Worm (Caenorhabditis elegans) whole organism, L3 larva: ENCODE results near the gene F53F8.4.

Source experiments
- R02D3.7 ChIP-seq: fragments of 150-350 bp; optimal IDR thresholded peaks from 2 replicates; lab custom pipeline; 2014; ENCODE audit warnings: missing biosample characterization, missing genetic modification characterization
- aly-2 ChIP-seq: fragments of 150-350 bp; optimal IDR thresholded peaks from 2 replicates; lab custom pipeline; 2014; ENCODE audit warnings: missing biosample characterization, missing genetic modification characterization
- ceh-28 ChIP-seq: fragments of 150-350 bp; optimal IDR thresholded peaks from 2 replicates; lab custom pipeline; 2014; ENCODE audit warnings: missing biosample characterization, missing genetic modification reagents, missing genetic modification characterization
- ceh-9 ChIP-seq: sonication (generic microtip); optimal IDR thresholded peaks from 2 replicates; lab custom pipeline; 2018; ENCODE audit warnings: missing biosample characterization, missing genetic modification characterization
- daf-12 ChIP-seq: fragments of 150-350 bp; optimal IDR thresholded peaks from 2 replicates; lab custom pipeline; 2014; ENCODE audit warnings: missing biosample characterization, missing genetic modification reagents, missing genetic modification characterization
- elt-1 ChIP-seq: fragments of 150-350 bp; optimal IDR thresholded peaks from 2 replicates; lab custom pipeline; 2014; ENCODE audit warnings: missing biosample characterization, missing genetic modification characterization
- elt-2 ChIP-seq: sonication (generic microtip); optimal IDR thresholded peaks from 2 replicates; lab custom pipeline; 2016; ENCODE audit warnings: missing genetic modification reagents, mild to moderate bottlenecking, missing genetic modification characterization, missing compliant biosample characterization
- elt-3 ChIP-seq, 3 experiments: fragments of 150-350 bp in 1 of 3; sonication (generic microtip) in 2 of 3; optimal IDR thresholded peaks; 2 replicates in 2 of 3; 4 replicates in 1 of 3; lab custom pipeline; 2014 to 2017; ENCODE audit warnings: missing biosample characterization in 3 of 3, missing genetic modification characterization in 3 of 3
- eor-1 ChIP-seq, 2 experiments: fragments of 150-350 bp; optimal IDR thresholded peaks; 2 replicates each; lab custom pipeline; 2014 to 2018; ENCODE audit warnings: missing biosample characterization in 2 of 2, missing genetic modification characterization in 2 of 2
- fkh-10 ChIP-seq: sonication (generic microtip); optimal IDR thresholded peaks from 2 replicates; lab custom pipeline; 2017; ENCODE audit warnings: missing biosample characterization, missing genetic modification reagents, missing genetic modification characterization
- fkh-2 ChIP-seq: fragments of 150-350 bp; optimal IDR thresholded peaks from 2 replicates; lab custom pipeline; 2014; ENCODE audit warnings: missing biosample characterization, missing genetic modification reagents, missing genetic modification characterization
- fos-1 ChIP-seq: fragments of 150-350 bp; optimal IDR thresholded peaks from 2 replicates; lab custom pipeline; 2014; ENCODE audit warnings: missing biosample characterization, missing genetic modification characterization
- hmg-11 ChIP-seq: sonication (generic microtip); optimal IDR thresholded peaks from 2 replicates; lab custom pipeline; 2016; ENCODE audit warnings: missing genetic modification characterization, missing compliant biosample characterization
- lin-15B ChIP-seq: fragments of 150-350 bp; optimal IDR thresholded peaks from 2 replicates; lab custom pipeline; 2014; ENCODE audit warnings: missing biosample characterization, missing genetic modification characterization
- lin-39 ChIP-seq: fragments of 150-350 bp; optimal IDR thresholded peaks from 2 replicates; lab custom pipeline; 2018; ENCODE audit warnings: missing biosample characterization, missing genetic modification reagents, missing genetic modification characterization
- mdl-1 ChIP-seq: fragments of 150-350 bp; optimal IDR thresholded peaks from 2 replicates; lab custom pipeline; 2014; ENCODE audit warnings: missing biosample characterization, missing genetic modification characterization
- mml-1 ChIP-seq: fragments of 150-350 bp; sonication (generic microtip); optimal IDR thresholded peaks from 3 replicates; lab custom pipeline; 2014; ENCODE audit warnings: missing biosample characterization, missing genetic modification characterization
- nhr-11 ChIP-seq: fragments of 150-350 bp; optimal IDR thresholded peaks from 2 replicates; lab custom pipeline; 2014; ENCODE audit warnings: missing biosample characterization, missing genetic modification characterization
- nhr-12 ChIP-seq: fragments of 150-350 bp; optimal IDR thresholded peaks from 2 replicates; lab custom pipeline; 2014; ENCODE audit warnings: missing biosample characterization, missing genetic modification characterization
- nhr-23 ChIP-seq: fragments of 150-350 bp; optimal IDR thresholded peaks from 2 replicates; lab custom pipeline; 2014; ENCODE audit warnings: missing biosample characterization, missing genetic modification reagents, missing genetic modification characterization
- nhr-25 ChIP-seq: sonication (generic microtip); optimal IDR thresholded peaks from 2 replicates; lab custom pipeline; 2017; ENCODE audit warnings: missing biosample characterization, missing genetic modification characterization
- nhr-43 ChIP-seq: sonication (generic microtip); optimal IDR thresholded peaks from 2 replicates; lab custom pipeline; 2016; ENCODE audit warnings: mild to moderate bottlenecking, missing genetic modification characterization, missing compliant biosample characterization; ENCODE audit not compliant: poor library complexity, severe bottlenecking
- nhr-77 ChIP-seq: fragments of 150-350 bp; optimal IDR thresholded peaks from 2 replicates; lab custom pipeline; 2014; ENCODE audit warnings: missing biosample characterization, missing genetic modification characterization
- pha-4 ChIP-seq: fragments of 150-350 bp; optimal IDR thresholded peaks from 2 replicates; lab custom pipeline; 2014; ENCODE audit warnings: missing biosample characterization, missing genetic modification reagents, missing genetic modification characterization
- pqm-1 ChIP-seq: fragments of 150-350 bp; optimal IDR thresholded peaks from 2 replicates; lab custom pipeline; 2017; ENCODE audit warnings: missing biosample characterization, missing genetic modification characterization, inconsistent platforms
- skn-1 ChIP-seq: fragments of 150-350 bp; optimal IDR thresholded peaks from 2 replicates; lab custom pipeline; 2014; ENCODE audit warnings: missing biosample characterization, missing genetic modification characterization
- snpc-4 ChIP-seq: fragments of 150-350 bp; optimal IDR thresholded peaks from 2 replicates; lab custom pipeline; 2014; ENCODE audit warnings: missing biosample characterization, missing genetic modification characterization
- tbx-2 ChIP-seq: sonication (generic microtip); optimal IDR thresholded peaks from 2 replicates; lab custom pipeline; 2016; ENCODE audit warnings: mild to moderate bottlenecking, missing genetic modification characterization, missing compliant biosample characterization
- unc-39 ChIP-seq: sonication (generic microtip); optimal IDR thresholded peaks from 4 replicates; lab custom pipeline; 2017; ENCODE audit warnings: missing biosample characterization, missing genetic modification characterization
- unc-62 ChIP-seq: fragments of 150-350 bp; sonication (generic microtip); optimal IDR thresholded peaks from 4 replicates; lab custom pipeline; 2014; ENCODE audit warnings: missing biosample characterization, missing genetic modification reagents, missing genetic modification characterization
- zag-1 ChIP-seq: fragments of 150-350 bp; optimal IDR thresholded peaks from 2 replicates; lab custom pipeline; 2014; ENCODE audit warnings: missing biosample characterization, missing genetic modification characterization
- ztf-11 ChIP-seq: fragments of 150-350 bp; optimal IDR thresholded peaks from 2 replicates; lab custom pipeline; 2014; ENCODE audit warnings: missing biosample characterization, missing genetic modification characterization
- ztf-4 ChIP-seq: fragments of 150-350 bp; optimal IDR thresholded peaks from 2 replicates; lab custom pipeline; 2014; ENCODE audit warnings: missing biosample characterization, missing genetic modification characterization

Gene F53F8.4

DNA sequence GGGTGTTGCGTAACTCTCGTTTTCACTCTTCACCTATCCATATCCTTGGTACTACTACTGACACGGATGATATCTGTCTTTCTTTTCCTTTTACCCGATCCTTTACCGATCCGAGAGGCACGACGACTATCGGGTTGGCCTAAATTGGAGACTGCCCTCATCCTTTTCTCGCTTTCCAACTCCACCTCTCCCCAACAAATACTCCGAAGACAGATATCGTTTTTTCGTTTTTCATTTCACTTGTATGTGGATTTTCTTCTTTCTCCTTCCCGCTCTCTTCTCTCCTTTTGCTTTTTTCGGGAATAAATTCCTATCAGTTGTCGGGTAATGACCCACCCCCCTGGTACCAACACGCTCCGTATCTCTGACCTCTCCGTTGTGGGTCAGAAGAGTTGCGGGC, 26.6 kb downstream of the F53F8.4 start:
- TF ChIP-seq pqm-1 (tag; lab: Kevin White, UChicago) = no peak
- TF ChIP-seq nhr-23 (tag; lab: Kevin White, UChicago) = peak; percentile 37
- TF ChIP-seq, all 47 proteins: peak for 1

DNA sequence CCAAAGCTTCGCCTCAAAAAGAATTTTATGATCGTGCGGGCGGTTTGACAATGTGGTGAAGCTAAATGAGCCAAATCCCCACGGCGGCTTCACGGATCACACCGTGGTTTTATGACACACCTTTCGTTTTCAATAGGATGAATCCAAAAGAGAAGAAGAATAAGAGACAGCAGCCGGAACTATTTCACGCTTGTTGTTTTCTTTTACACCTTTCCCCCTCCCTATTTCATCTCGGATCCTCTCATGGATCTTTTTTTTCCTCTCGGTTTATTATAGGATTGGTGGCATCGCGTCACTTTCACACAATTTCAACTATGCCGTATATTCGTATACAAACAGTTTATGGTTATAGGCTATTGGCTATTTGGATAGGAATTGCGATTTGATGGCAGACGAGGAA, 27.7 kb downstream of the F53F8.4 start:
- TF ChIP-seq zag-1 (tag; lab: Kevin White, UChicago) (no peak), nhr-11 (tag; lab: Kevin White, UChicago) (no peak), hmg-11 (no peak)

DNA sequence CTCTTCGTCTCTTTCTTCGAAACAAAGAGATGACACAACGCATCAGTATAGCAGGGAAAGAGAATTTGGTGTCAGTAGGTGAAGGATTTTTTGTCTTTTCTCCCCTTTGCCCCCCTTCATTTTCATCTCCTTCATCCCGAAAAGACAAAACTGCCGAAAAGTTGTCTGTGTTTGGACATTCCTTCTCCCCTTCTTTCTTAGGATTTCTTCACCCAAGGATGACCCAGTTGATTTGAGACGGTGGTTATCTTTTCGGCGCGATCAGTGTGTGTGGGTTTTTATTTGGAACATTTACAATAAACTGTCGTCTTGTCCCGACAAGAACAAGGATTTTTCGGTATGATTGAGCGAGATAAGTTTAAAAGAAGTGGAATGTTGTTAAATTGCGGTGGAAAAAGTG, 29.0 kb downstream of the F53F8.4 start:
- TF ChIP-seq unc-39 (tag; lab: Kevin White, UChicago) (no peak), nhr-23 (tag; lab: Kevin White, UChicago) (peak; percentile 74)

DNA sequence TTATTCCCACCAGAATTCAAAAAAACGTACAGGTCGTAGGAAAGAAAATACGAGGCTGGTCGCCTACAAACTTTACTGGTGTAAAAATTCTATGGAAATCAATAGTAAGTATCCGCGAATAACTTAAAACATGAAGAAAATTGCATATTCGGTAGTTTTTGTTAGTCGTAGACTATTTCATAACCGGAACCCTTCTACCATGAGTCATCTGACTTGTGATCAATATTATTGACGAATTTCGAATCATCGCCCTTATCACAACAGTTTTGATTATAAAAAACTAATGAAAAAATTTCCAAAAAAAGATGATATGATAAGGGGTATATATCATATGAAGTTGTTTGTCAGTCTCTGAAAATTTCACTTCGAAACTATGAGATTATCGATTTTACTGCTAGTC, 31.5 kb downstream of the F53F8.4 start, which contains the start of gene W01F3.2:
Gene W01F3.2 (plus strand): TSS at position 301 of the 400 bp plus-strand sequence.
- TF ChIP-seq aly-2 (tag; lab: Kevin White, UChicago) (no peak), ceh-28 (tag; lab: Kevin White, UChicago) (no peak), nhr-12 (tag; lab: Kevin White, UChicago) (no peak), elt-3 (tag; optimal IDR thresholded peaks at IDR 0.05; lab: Kevin White, UChicago) (no peak)

DNA sequence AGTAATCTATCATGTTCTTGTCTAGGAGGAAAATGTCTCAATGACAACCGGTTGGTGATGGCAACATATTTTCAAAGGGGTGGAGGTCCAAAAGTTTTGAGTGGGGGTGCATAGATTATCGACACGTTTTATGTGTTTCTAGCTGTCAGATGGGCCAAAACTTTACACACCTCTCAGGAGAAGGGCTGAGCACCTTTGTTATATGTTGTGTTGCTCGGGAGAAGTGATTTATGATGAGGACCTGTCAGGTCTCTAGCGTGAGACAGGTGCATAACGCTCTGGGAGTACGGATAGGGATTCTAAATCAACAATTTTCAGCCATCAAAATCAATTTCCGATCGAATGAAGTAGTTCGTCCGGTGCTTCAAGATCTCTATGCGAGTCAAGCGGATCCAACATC, 34.9 kb downstream of the F53F8.4 start:
- no peak for TF ChIP-seq lin-15B (tag; lab: Kevin White, UChicago)
- TF ChIP-seq skn-1 (tag; lab: Kevin White, UChicago) = no peak
- TF ChIP-seq fkh-10 (GFP tag; lab: Kevin White, UChicago) = no peak
- no peak for TF ChIP-seq mml-1 (tag; lab: Kevin White, UChicago)
- no peak for TF ChIP-seq nhr-77 (tag; lab: Kevin White, UChicago)
- TF ChIP-seq hmg-11 = no peak
- no peak for TF ChIP-seq nhr-23 (tag; lab: Kevin White, UChicago)
- no peak for TF ChIP-seq elt-3 (tag; optimal IDR thresholded peaks at IDR 0.05; lab: Kevin White, UChicago)
- no peak for TF ChIP-seq daf-12
- TF ChIP-seq pha-4 (tag; lab: Kevin White, UChicago) = no peak
- no peak for TF ChIP-seq snpc-4 (tag; lab: Kevin White, UChicago)
- no peak for TF ChIP-seq mdl-1 (tag; lab: Kevin White, UChicago)
- TF ChIP-seq elt-2 (tag; lab: Kevin White, UChicago) = no peak
- TF ChIP-seq nhr-43 (tag; lab: Kevin White, UChicago) = no peak
- no peak for TF ChIP-seq ztf-4 (tag; lab: Kevin White, UChicago)
- TF ChIP-seq fos-1 = no peak
- no peak for TF ChIP-seq nhr-25
- no peak for TF ChIP-seq unc-62
- no peak for TF ChIP-seq fkh-2

DNA sequence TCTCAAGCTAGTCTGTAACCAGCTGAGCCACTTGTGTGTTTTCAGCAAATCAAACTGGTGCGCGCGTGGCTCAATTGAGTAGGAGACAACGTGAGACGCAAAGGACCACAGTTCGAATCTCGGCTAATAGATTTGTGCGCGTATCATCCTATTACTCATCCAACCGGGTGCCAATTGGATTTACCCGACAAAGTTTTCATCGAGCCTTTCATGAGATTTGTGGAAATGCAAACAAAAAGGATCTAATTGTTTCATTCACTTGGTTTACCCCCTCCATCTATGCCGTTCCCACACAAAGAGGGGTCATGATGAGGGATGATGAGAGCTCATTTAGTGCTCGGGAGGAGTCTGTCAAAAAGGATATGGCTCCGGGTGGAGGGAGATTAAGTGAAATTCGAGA, 36.3 kb downstream of the F53F8.4 start:
- TF ChIP-seq tbx-2 (tag; lab: Kevin White, UChicago) (no peak), nhr-77 (tag; lab: Kevin White, UChicago) (no peak), eor-1 (tag; optimal IDR thresholded peaks at IDR 0.05; lab: Kevin White, UChicago) (no peak), ceh-9 (tag; lab: Kevin White, UChicago) (no peak), R02D3.7 (tag; lab: Kevin White, UChicago) (no peak), mdl-1 (tag; lab: Kevin White, UChicago) (no peak)

DNA sequence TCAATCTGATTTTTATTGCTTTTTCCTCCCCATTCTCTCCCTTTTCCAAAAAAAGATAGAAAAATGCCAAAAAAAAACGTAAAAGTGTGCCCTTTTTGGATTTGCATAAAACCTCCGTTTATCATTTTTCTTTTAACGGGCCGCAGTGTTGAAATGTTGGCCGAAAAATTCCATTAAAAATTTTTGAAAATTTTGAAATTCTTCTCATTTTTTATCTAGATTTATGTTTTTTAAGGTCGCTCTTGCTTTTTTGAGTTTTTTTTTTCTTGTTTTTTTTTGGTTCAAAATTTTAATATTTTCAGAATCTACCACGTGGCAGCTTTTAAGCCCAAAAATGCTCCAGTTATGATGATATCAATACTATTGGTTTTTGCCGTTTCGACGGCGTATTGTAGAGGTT, 37.1 kb downstream of the F53F8.4 start, which contains the start of gene mnr-1:
Gene mnr-1 (plus strand): TSS at position 301 of the 400 bp plus-strand sequence.
- TF ChIP-seq ceh-28 (tag; lab: Kevin White, UChicago) (no peak), lin-39 (tag; lab: Kevin White, UChicago) (no peak), hmg-11 (no peak), elt-1 (no peak), pqm-1 (tag; lab: Kevin White, UChicago) (no peak), ztf-11 (tag; lab: Kevin White, UChicago) (no peak)
